Worm (Caenorhabditis elegans) whole organism, young adult: Measurements from ENCODE around the gene F36G3.3.

Experiments used
- C06A6.2 ChIP-seq: fragments of 200-800 bp; sonication (Bioruptor generic); conservative IDR thresholded peaks from 2 replicates; pipeline ENCODE4 v1.3.6; 2022; ENCODE audit warnings: missing genetic modification characterization, missing compliant biosample characterization
- D2030.7 ChIP-seq: fragments of 200-800 bp; sonication (Bioruptor generic); IDR thresholded peaks from 2 replicates; pipeline ENCODE4 v1.3.6; 2022; ENCODE audit warnings: missing genetic modification reagents, missing genetic modification characterization, missing compliant biosample characterization
- F10E7.11 ChIP-seq: sonication (generic microtip); optimal IDR thresholded peaks from 2 replicates; lab custom pipeline; 2017; ENCODE audit warnings: mild to moderate bottlenecking, missing genetic modification characterization, moderate library complexity, missing compliant biosample characterization
- F49E8.2 ChIP-seq: sonication (generic microtip); optimal IDR thresholded peaks from 3 replicates; lab custom pipeline; 2017; ENCODE audit warnings: missing genetic modification characterization, mild to moderate bottlenecking, missing compliant biosample characterization, antibody characterized with exemption, moderate library complexity; ENCODE audit not compliant: insufficient read depth
- K12H6.12 ChIP-seq: fragments of 200-800 bp; sonication (Bioruptor generic); optimal IDR thresholded peaks from 2 replicates; lab custom pipeline; 2018; ENCODE audit warnings: mild to moderate bottlenecking, missing genetic modification characterization, missing compliant biosample characterization
- Y53F4B.3 ChIP-seq: fragments of 200-800 bp; sonication (Bioruptor generic); IDR thresholded peaks from 2 replicates; pipeline ENCODE4 v1.3.6; 2022; ENCODE audit warnings: missing genetic modification reagents, missing genetic modification characterization, missing compliant biosample characterization
- ZK185.1 ChIP-seq: sonication (generic microtip); optimal IDR thresholded peaks from 2 replicates; lab custom pipeline; 2016; ENCODE audit warnings: mild to moderate bottlenecking, missing genetic modification characterization, missing compliant biosample characterization; ENCODE audit not compliant: poor library complexity, severe bottlenecking
- akir-1 ChIP-seq: fragments of 200-800 bp; sonication (Bioruptor generic); optimal IDR thresholded peaks from 2 replicates; lab custom pipeline; 2018; ENCODE audit warnings: mild to moderate bottlenecking, missing genetic modification characterization, moderate library complexity, missing compliant biosample characterization
- aptf-3 ChIP-seq: fragments of 200-800 bp; sonication (Bioruptor generic); IDR thresholded peaks from 2 replicates; pipeline ENCODE4 v1.3.6; 2022; ENCODE audit warnings: missing genetic modification characterization, missing compliant biosample characterization
- attf-5 ChIP-seq: fragments of 200-800 bp; sonication (Bioruptor generic); optimal IDR thresholded peaks from 2 replicates; lab custom pipeline; 2018; ENCODE audit warnings: mild to moderate bottlenecking, missing genetic modification characterization, missing compliant biosample characterization
- attf-6 ChIP-seq: fragments of 200-800 bp; sonication (Bioruptor generic); IDR thresholded peaks from 2 replicates; pipeline ENCODE4 v1.3.6; 2022; ENCODE audit warnings: missing genetic modification reagents, missing genetic modification characterization, missing compliant biosample characterization
- bed-1 ChIP-seq: fragments of 200-800 bp; sonication (Bioruptor generic); IDR thresholded peaks from 2 replicates; pipeline ENCODE4 v1.3.6; 2022; ENCODE audit warnings: missing genetic modification reagents, missing genetic modification characterization, missing compliant biosample characterization
- cebp-1 ChIP-seq, 2 experiments: fragments of 200-800 bp in 1 of 2; sonication (Bioruptor generic) in 1 of 2; sonication (generic microtip) in 1 of 2; IDR thresholded peaks in 1 of 2; optimal IDR thresholded peaks in 1 of 2; 2 replicates each; pipeline versions ENCODE4 v1.3.6 to Lab custom; 2017 to 2022; ENCODE audit warnings: missing compliant biosample characterization in 2 of 2, missing genetic modification characterization in 2 of 2, mild to moderate bottlenecking in 1 of 2, missing genetic modification reagents in 1 of 2, moderate library complexity in 1 of 2
- ceh-27 ChIP-seq: fragments of 200-800 bp; sonication (Bioruptor generic); optimal IDR thresholded peaks from 2 replicates; lab custom pipeline; 2018; ENCODE audit warnings: mild to moderate bottlenecking, missing genetic modification characterization, moderate library complexity, missing compliant biosample characterization
- dpff-1 ChIP-seq: sonication (generic microtip); optimal IDR thresholded peaks from 2 replicates; lab custom pipeline; 2017; ENCODE audit warnings: mild to moderate bottlenecking, missing genetic modification characterization, missing compliant biosample characterization
- efl-1 ChIP-seq: fragments of 150-350 bp; optimal IDR thresholded peaks from 2 replicates; lab custom pipeline; 2014; ENCODE audit warnings: missing biosample characterization, missing genetic modification reagents, missing genetic modification characterization
- egl-18 ChIP-seq: fragments of 200-800 bp; sonication (Bioruptor generic); IDR thresholded peaks from 2 replicates; pipeline ENCODE4 v1.3.6; 2022; ENCODE audit warnings: missing genetic modification reagents, missing genetic modification characterization, missing compliant biosample characterization
- egrh-3 ChIP-seq: fragments of 200-800 bp; sonication (Bioruptor generic); IDR thresholded peaks from 2 replicates; pipeline ENCODE4 v1.3.6; 2022; ENCODE audit warnings: missing genetic modification reagents, missing genetic modification characterization, missing compliant biosample characterization
- ets-4 ChIP-seq: fragments of 200-800 bp; sonication (Bioruptor generic); optimal IDR thresholded peaks from 2 replicates; lab custom pipeline; 2018; ENCODE audit warnings: mild to moderate bottlenecking, missing genetic modification characterization, missing compliant biosample characterization
- gei-17 ChIP-seq: fragments of 200-800 bp; sonication (Bioruptor generic); optimal IDR thresholded peaks from 2 replicates; lab custom pipeline; 2018; ENCODE audit warnings: mild to moderate bottlenecking, missing genetic modification characterization, missing compliant biosample characterization
- hmg-1.2 ChIP-seq: fragments of 200-800 bp; sonication (Bioruptor generic); IDR thresholded peaks from 2 replicates; pipeline ENCODE4 v1.3.6; 2022; ENCODE audit warnings: missing genetic modification reagents, missing genetic modification characterization, missing compliant biosample characterization
- lin-40 ChIP-seq: sonication (generic microtip); optimal IDR thresholded peaks from 2 replicates; lab custom pipeline; 2016; ENCODE audit warnings: missing genetic modification characterization, mild to moderate bottlenecking, missing compliant biosample characterization, missing genotype, missing genetic modification reagents
- lsy-27 ChIP-seq: sonication (generic microtip); optimal IDR thresholded peaks from 2 replicates; lab custom pipeline; 2017; ENCODE audit warnings: missing genetic modification characterization, mild to moderate bottlenecking, missing compliant biosample characterization, antibody characterized with exemption, missing genotype, borderline replicate concordance; ENCODE audit not compliant: insufficient read depth
- madf-10 ChIP-seq: sonication (generic microtip); optimal IDR thresholded peaks from 2 replicates; lab custom pipeline; 2016; ENCODE audit warnings: mild to moderate bottlenecking, missing genetic modification characterization, missing compliant biosample characterization
- madf-3 ChIP-seq: fragments of 200-800 bp; sonication (Bioruptor generic); IDR thresholded peaks from 2 replicates; pipeline ENCODE4 v1.3.6; 2022; ENCODE audit warnings: missing genetic modification reagents, missing genetic modification characterization, missing compliant biosample characterization
- madf-6 ChIP-seq: fragments of 200-800 bp; sonication (Bioruptor generic); IDR thresholded peaks from 2 replicates; pipeline ENCODE4 v1.3.6; 2022; ENCODE audit warnings: missing genetic modification reagents, missing genetic modification characterization, missing compliant biosample characterization
- madf-8 ChIP-seq: fragments of 200-800 bp; sonication (Bioruptor generic); conservative IDR thresholded peaks from 2 replicates; pipeline ENCODE4 v1.3.6; 2022; ENCODE audit warnings: missing genetic modification reagents, missing genetic modification characterization, missing compliant biosample characterization
- mcd-1 ChIP-seq: fragments of 200-800 bp; sonication (Bioruptor generic); IDR thresholded peaks from 2 replicates; pipeline ENCODE4 v1.3.6; 2022; ENCODE audit warnings: missing genetic modification reagents, missing genetic modification characterization, missing compliant biosample characterization
- mel-28 ChIP-seq: sonication (generic microtip); optimal IDR thresholded peaks from 2 replicates; lab custom pipeline; 2016; ENCODE audit warnings: borderline replicate concordance, mild to moderate bottlenecking, missing genetic modification characterization, missing compliant biosample characterization
- mxl-1 ChIP-seq: sonication (generic microtip); optimal IDR thresholded peaks from 2 replicates; lab custom pipeline; 2016; ENCODE audit warnings: missing genetic modification characterization, missing compliant biosample characterization
- nhr-80 ChIP-seq: sonication (generic microtip); optimal IDR thresholded peaks from 2 replicates; lab custom pipeline; 2016; ENCODE audit warnings: missing genetic modification characterization, missing compliant biosample characterization
- nhr-90 ChIP-seq: sonication (generic microtip); optimal IDR thresholded peaks from 2 replicates; lab custom pipeline; 2016; ENCODE audit warnings: missing genotype, mild to moderate bottlenecking, missing genetic modification characterization, missing compliant biosample characterization
- pbrm-1 ChIP-seq: fragments of 200-800 bp; sonication (Bioruptor generic); IDR thresholded peaks from 2 replicates; pipeline ENCODE4 v1.3.6; 2022; ENCODE audit warnings: missing genetic modification reagents, missing genetic modification characterization, missing compliant biosample characterization
- pha-4 ChIP-seq: fragments of 150-350 bp; sonication (generic microtip); optimal IDR thresholded peaks from 2 replicates; lab custom pipeline; 2014; ENCODE audit warnings: missing biosample characterization, missing genetic modification reagents, missing genetic modification characterization
- repo-1 ChIP-seq: sonication (generic microtip); optimal IDR thresholded peaks from 2 replicates; lab custom pipeline; 2017; ENCODE audit warnings: mild to moderate bottlenecking, missing genetic modification characterization, missing compliant biosample characterization
- rpc-1 ChIP-seq, 2 experiments: fragments of 150-350 bp in 1 of 2; sonication (generic microtip) in 1 of 2; optimal IDR thresholded peaks; 2 replicates each; lab custom pipeline; 2014 to 2018; ENCODE audit warnings: missing biosample characterization in 1 of 2, missing genetic modification characterization in 1 of 2, missing genetic modification reagents in 1 of 2, missing genotype in 1 of 2
- sptf-2 ChIP-seq: fragments of 200-800 bp; sonication (Bioruptor generic); optimal IDR thresholded peaks from 2 replicates; lab custom pipeline; 2018; ENCODE audit warnings: mild to moderate bottlenecking, missing genetic modification characterization, missing compliant biosample characterization
- tbp1 ChIP-seq: fragments of 200-800 bp; sonication (Bioruptor generic); optimal IDR thresholded peaks from 2 replicates; lab custom pipeline; 2018; ENCODE audit warnings: mild to moderate bottlenecking, missing genetic modification characterization, missing compliant biosample characterization
- unc-130 ChIP-seq: sonication (generic microtip); optimal IDR thresholded peaks from 2 replicates; lab custom pipeline; 2016; ENCODE audit warnings: missing genetic modification reagents, missing genetic modification characterization, missing compliant biosample characterization
- zfh-2 ChIP-seq: fragments of 200-800 bp; sonication (Bioruptor generic); conservative IDR thresholded peaks from 2 replicates; pipeline ENCODE4 v1.3.6; 2022; ENCODE audit warnings: missing genetic modification reagents, missing genetic modification characterization, missing compliant biosample characterization
- zim-3 ChIP-seq: sonication (generic microtip); optimal IDR thresholded peaks from 2 replicates; lab custom pipeline; 2017; ENCODE audit warnings: mild to moderate bottlenecking, missing genetic modification characterization, moderate library complexity, missing compliant biosample characterization

The F36G3.3 gene

ce11 chrX:9814132-9814811, 15.6 kb downstream of the F36G3.3 start:
- no peak for TF ChIP-seq zim-3 (tag; lab: Kevin White, UChicago)
- TF ChIP-seq nhr-90 (tag; lab: Kevin White, UChicago) = no peak
- TF ChIP-seq mcd-1 = 0 out of 2 replicates have a peak, but pooled peaks have one; percentile 7
- TF ChIP-seq madf-8 = no peak
- TF ChIP-seq cebp-1 (GFP tag; IDR thresholded peaks at IDR 0.05; lab: Robert Waterston, UW) = no peak
- no peak for TF ChIP-seq cebp-1 (tag; optimal IDR thresholded peaks at IDR 0.05; lab: Kevin White, UChicago)
- peak; percentile 52 for TF ChIP-seq zfh-2
- TF ChIP-seq ets-4 (GFP tag; lab: Kevin White, UChicago) = no peak
- TF ChIP-seq pha-4 (tag; lab: Kevin White, UChicago) = no peak

- no peak for TF ChIP-seq unc-130 (GFP tag; lab: Kevin White, UChicago)
- TF ChIP-seq madf-6 (GFP tag; lab: Robert Waterston, UW) = no peak
- TF ChIP-seq egl-18 (GFP tag; lab: Robert Waterston, UW) = no peak
- no peak for TF ChIP-seq hmg-1.2 (GFP tag; lab: Robert Waterston, UW)
- TF ChIP-seq F10E7.11 = no peak
- TF ChIP-seq repo-1 (tag; lab: Kevin White, UChicago) = no peak
- TF ChIP-seq, all 124 proteins: peak for 0
These were observed 23.5 kb downstream of the F36G3.3 start, which contains the start of gene dpy-22 for ce11 chrX:9822173-9822572. dpy-22 (minus strand) TSS chrX:9822273.

- TF ChIP-seq aptf-3 (GFP tag; lab: Robert Waterston, UW) (no peak), nhr-80 (peak; percentile 62), mcd-1 (peak; percentile 39; the same call in 1 of the 2 replicates), madf-3 (0 out of 2 replicates have a peak, but pooled peaks have one; percentile 23), F49E8.2 (no peak), attf-6 (GFP tag; lab: Robert Waterston, UW) (no peak), mel-28 (no peak), akir-1 (GFP tag; lab: Kevin White, UChicago) (no peak), madf-10 (tag; lab: Kevin White, UChicago) (no peak), gei-17 (GFP tag; lab: Kevin White, UChicago) (no peak), dpff-1 (no peak), zfh-2 (peak; percentile 39; the same call in 1 of the 2 replicates), ceh-27 (peak; percentile 26), D2030.7 (no peak), pbrm-1 (GFP tag; lab: Robert Waterston, UW) (0 out of 2 replicates have a peak, but pooled peaks have one; percentile 30), C06A6.2 (no peak), egrh-3 (GFP tag; lab: Robert Waterston, UW) (no peak), sptf-2 (GFP tag; lab: Kevin White, UChicago) (no peak), Y53F4B.3 (GFP tag; lab: Robert Waterston, UW) (no peak), attf-5 (GFP tag; lab: Kevin White, UChicago) (peak; percentile 35), bed-1 (GFP tag; lab: Robert Waterston, UW) (no peak), hmg-1.2 (GFP tag; lab: Robert Waterston, UW) (peak; percentile 91), tbp1 (no peak), lin-40 (tag; lab: Kevin White, UChicago) (peak; percentile 69), zim-3 (tag; lab: Kevin White, UChicago) (no peak), K12H6.12 (tag; lab: Kevin White, UChicago) (peak; percentile 48), efl-1 (GFP tag; lab: Kevin White, UChicago) (no peak), rpc-1 (optimal IDR thresholded peaks at IDR 0.05; lab: Kevin White, UChicago) (no peak), rpc-1 (tag; optimal IDR thresholded peaks at IDR 0.05; lab: Kevin White, UChicago) (no peak), ZK185.1 (peak; percentile 66), lsy-27 (tag; lab: Kevin White, UChicago) (no peak), mxl-1 (tag; lab: Kevin White, UChicago) (no peak), madf-6 (GFP tag; lab: Robert Waterston, UW) (no peak), cebp-1 (GFP tag; IDR thresholded peaks at IDR 0.05; lab: Robert Waterston, UW) (no peak), cebp-1 (tag; optimal IDR thresholded peaks at IDR 0.05; lab: Kevin White, UChicago) (no peak)
These were observed 24.1 kb downstream of the F36G3.3 start for ce11 chrX:9822606-9823264.
